Fruit fly (Drosophila melanogaster) whole organism, embryonic: ENCODE measurements around the gene Cyp4g15.

Source experiments
- Blimp-1 ChIP-seq: fragments of 200-800 bp; sonication (Bioruptor generic); optimal IDR thresholded peaks from 3 replicates; lab custom pipeline; 2018; ENCODE audit warnings: missing biosample characterization, missing genetic modification characterization, mild to moderate bottlenecking, moderate library complexity, missing genetic modification reagents
- Bteb2 ChIP-seq: fragments of 200-800 bp; sonication (Bioruptor generic); optimal IDR thresholded peaks from 2 replicates; lab custom pipeline; 2016; ENCODE audit warnings: missing biosample characterization, missing genetic modification characterization
- CG10959 ChIP-seq: fragments of 200-800 bp; sonication (Bioruptor generic); IDR thresholded peaks from 2 replicates; pipeline ENCODE4 v1.3.6; 2022; ENCODE audit warnings: missing biosample characterization, missing genetic modification characterization
- CG11247 ChIP-seq: fragments of 200-800 bp; sonication (Bioruptor generic); IDR thresholded peaks from 2 replicates; pipeline ENCODE4 v1.3.6; 2022; ENCODE audit warnings: missing biosample characterization, missing genetic modification characterization
- CG12659 ChIP-seq: fragments of 200-800 bp; sonication (Bioruptor generic); optimal IDR thresholded peaks from 3 replicates; lab custom pipeline; 2017; ENCODE audit warnings: mild to moderate bottlenecking, missing biosample characterization, missing genetic modification reagents, missing genetic modification characterization
- CG15269 ChIP-seq: fragments of 200-800 bp; sonication (Bioruptor generic); optimal IDR thresholded peaks from 2 replicates; lab custom pipeline; 2018; ENCODE audit warnings: missing biosample characterization, mild to moderate bottlenecking, missing genetic modification characterization, moderate library complexity
- CG15696 ChIP-seq: fragments of 200-800 bp; sonication (Bioruptor generic); optimal IDR thresholded peaks from 2 replicates; lab custom pipeline; 2019; ENCODE audit warnings: missing biosample characterization, mild to moderate bottlenecking, missing genetic modification characterization, moderate library complexity
- CG1602 ChIP-seq: fragments of 200-800 bp; sonication (Bioruptor generic); optimal IDR thresholded peaks from 3 replicates; lab custom pipeline; 2016; ENCODE audit warnings: missing biosample characterization, missing genetic modification characterization
- CG17361 ChIP-seq: fragments of 200-800 bp; sonication (Bioruptor generic); IDR thresholded peaks from 3 replicates; pipeline ENCODE4 v1.3.6; 2022; ENCODE audit warnings: missing biosample characterization, missing genetic modification characterization
- CG18764 ChIP-seq: fragments of 200-800 bp; sonication (Bioruptor generic); optimal IDR thresholded peaks from 3 replicates; lab custom pipeline; 2016; ENCODE audit warnings: missing biosample characterization, missing genetic modification characterization
- CG2129 ChIP-seq: fragments of 200-800 bp; sonication (Bioruptor generic); IDR thresholded peaks from 2 replicates; pipeline ENCODE4 v1.3.6; 2022; ENCODE audit warnings: missing biosample characterization, missing genetic modification characterization; ENCODE audit not compliant: partially characterized antibody
- CG2678 ChIP-seq: fragments of 200-800 bp; sonication (Bioruptor generic); optimal IDR thresholded peaks from 3 replicates; lab custom pipeline; 2019; ENCODE audit warnings: missing biosample characterization, mild to moderate bottlenecking, missing genetic modification characterization, moderate library complexity
- CG2875 ChIP-seq: fragments of 200-800 bp; sonication (Bioruptor generic); optimal IDR thresholded peaks from 2 replicates; lab custom pipeline; 2017; ENCODE audit warnings: missing biosample characterization, mild to moderate bottlenecking, missing genetic modification characterization, missing genetic modification reagents
- CG32532 ChIP-seq: fragments of 200-800 bp; sonication (Bioruptor generic); IDR thresholded peaks from 2 replicates; pipeline ENCODE4 v1.3.6; 2022; ENCODE audit warnings: missing biosample characterization, missing genetic modification characterization
- CG4360 ChIP-seq: fragments of 200-800 bp; sonication (Bioruptor generic); IDR thresholded peaks from 2 replicates; pipeline ENCODE4 v1.3.6; 2022; ENCODE audit warnings: missing biosample characterization, missing genetic modification characterization
- CG6272 ChIP-seq: fragments of 200-800 bp; sonication (Bioruptor generic); IDR thresholded peaks from 2 replicates; pipeline ENCODE4 v1.3.6; 2022; ENCODE audit warnings: missing biosample characterization, missing genetic modification characterization
- CG6791 ChIP-seq: fragments of 200-800 bp; sonication (Bioruptor generic); IDR thresholded peaks from 3 replicates; pipeline ENCODE4 v1.3.6; 2022; ENCODE audit warnings: missing biosample characterization, missing genetic modification characterization; ENCODE audit not compliant: partially characterized antibody
- CG7357 ChIP-seq: fragments of 200-800 bp; sonication (Bioruptor generic); IDR thresholded peaks from 3 replicates; pipeline ENCODE4 v1.3.6; 2022; ENCODE audit warnings: missing biosample characterization, missing genetic modification characterization
- CG7963 ChIP-seq: fragments of 200-800 bp; sonication (Bioruptor generic); IDR thresholded peaks from 3 replicates; pipeline ENCODE4 v1.3.6; 2022; ENCODE audit warnings: missing biosample characterization, missing genetic modification characterization; ENCODE audit not compliant: partially characterized antibody
- CG9727 ChIP-seq: fragments of 200-800 bp; sonication (Bioruptor generic); optimal IDR thresholded peaks from 3 replicates; lab custom pipeline; 2017; ENCODE audit warnings: missing biosample characterization, mild to moderate bottlenecking, missing genetic modification characterization
- CoRest ChIP-seq: fragments of 200-800 bp; sonication (Bioruptor generic); optimal IDR thresholded peaks from 3 replicates; lab custom pipeline; 2018; ENCODE audit warnings: missing biosample characterization, mild to moderate bottlenecking, missing genetic modification characterization, moderate library complexity
- Drgx ChIP-seq: fragments of 200-800 bp; sonication (Bioruptor generic); IDR thresholded peaks from 2 replicates; pipeline ENCODE4 v1.3.6; 2022; ENCODE audit warnings: missing biosample characterization, missing genetic modification characterization
- E2f2 ChIP-seq: fragments of 200-800 bp; sonication (Bioruptor generic); IDR thresholded peaks from 2 replicates; pipeline ENCODE4 v1.3.6; 2022; ENCODE audit warnings: missing biosample characterization, missing genetic modification characterization
- Gsc ChIP-seq: fragments of 200-800 bp; sonication (Bioruptor generic); IDR thresholded peaks from 2 replicates; pipeline ENCODE4 v1.3.6; 2022; ENCODE audit warnings: missing biosample characterization, missing genetic modification characterization
- Hr51 ChIP-seq, 2 experiments: fragments of 200-800 bp; sonication (Bioruptor generic); optimal IDR thresholded peaks; 2 replicates in 1 of 2; 3 replicates in 1 of 2; lab custom pipeline; 2016 to 2018; ENCODE audit warnings: missing biosample characterization in 2 of 2, missing genetic modification characterization in 2 of 2, mild to moderate bottlenecking in 1 of 2, moderate library complexity in 1 of 2
- Oli ChIP-seq: fragments of 200-800 bp; sonication (Bioruptor generic); optimal IDR thresholded peaks from 2 replicates; lab custom pipeline; 2018; ENCODE audit warnings: missing biosample characterization, mild to moderate bottlenecking, missing genetic modification characterization, moderate library complexity
- PHDP ChIP-seq: fragments of 200-800 bp; sonication (Bioruptor generic); optimal IDR thresholded peaks from 3 replicates; lab custom pipeline; 2018; ENCODE audit warnings: missing biosample characterization, mild to moderate bottlenecking, missing genetic modification characterization, moderate library complexity
- Rfx ChIP-seq: fragments of 200-800 bp; sonication (Bioruptor generic); IDR thresholded peaks from 2 replicates; pipeline ENCODE4 v1.3.6; 2022; ENCODE audit warnings: missing biosample characterization, missing genetic modification characterization
- Six4 ChIP-seq: fragments of 200-800 bp; sonication (Bioruptor generic); optimal IDR thresholded peaks from 2 replicates; lab custom pipeline; 2016; ENCODE audit warnings: missing biosample characterization, missing genetic modification characterization
- Vsx1 ChIP-seq: fragments of 200-800 bp; sonication (Bioruptor generic); optimal IDR thresholded peaks from 2 replicates; lab custom pipeline; 2017; ENCODE audit warnings: missing biosample characterization, mild to moderate bottlenecking, missing genetic modification characterization, missing genetic modification reagents
- Xbp1 ChIP-seq: fragments of 200-800 bp; sonication (Bioruptor generic); optimal IDR thresholded peaks from 3 replicates; lab custom pipeline; 2016; ENCODE audit warnings: missing biosample characterization, mild to moderate bottlenecking, missing genetic modification characterization
- ara ChIP-seq: fragments of 200-800 bp; sonication (Bioruptor generic); IDR thresholded peaks from 2 replicates; pipeline ENCODE4 v1.3.6; 2022; ENCODE audit warnings: missing biosample characterization, missing genetic modification characterization
- bab2 ChIP-seq: fragments of 200-800 bp; sonication (Bioruptor generic); optimal IDR thresholded peaks from 2 replicates; lab custom pipeline; 2016; ENCODE audit warnings: missing biosample characterization, missing genetic modification characterization
- eyg ChIP-seq: fragments of 200-800 bp; sonication (Bioruptor generic); optimal IDR thresholded peaks from 3 replicates; lab custom pipeline; 2016; ENCODE audit warnings: missing biosample characterization, missing genetic modification characterization
- gro ChIP-seq: fragments of 200-800 bp; sonication (Bioruptor generic); optimal IDR thresholded peaks from 2 replicates; lab custom pipeline; 2016; ENCODE audit warnings: missing biosample characterization, missing genetic modification characterization
- kay ChIP-seq: fragments of 200-800 bp; sonication (Bioruptor generic); optimal IDR thresholded peaks from 2 replicates; lab custom pipeline; 2016; ENCODE audit warnings: missing biosample characterization, missing genetic modification characterization
- klu ChIP-seq: fragments of 200-800 bp; sonication (Bioruptor generic); IDR thresholded peaks from 2 replicates; pipeline ENCODE4 v1.3.6; 2022; ENCODE audit warnings: missing biosample characterization, missing genetic modification characterization
- lab ChIP-seq: fragments of 200-800 bp; sonication (Bioruptor generic); optimal IDR thresholded peaks from 3 replicates; lab custom pipeline; 2017; ENCODE audit warnings: missing biosample characterization, missing genetic modification characterization, mild to moderate bottlenecking, moderate library complexity, missing genetic modification reagents
- lilli ChIP-seq: fragments of 200-800 bp; sonication (Bioruptor generic); optimal IDR thresholded peaks from 3 replicates; lab custom pipeline; 2016; ENCODE audit warnings: missing biosample characterization, missing genetic modification characterization
- luna ChIP-seq: fragments of 200-800 bp; sonication (Bioruptor generic); optimal IDR thresholded peaks from 2 replicates; lab custom pipeline; 2016; ENCODE audit warnings: missing biosample characterization, missing genetic modification characterization
- mld ChIP-seq: fragments of 200-800 bp; sonication (Bioruptor generic); IDR thresholded peaks from 3 replicates; pipeline ENCODE4 v1.3.6; 2022; ENCODE audit warnings: missing biosample characterization, missing genetic modification characterization; ENCODE audit not compliant: partially characterized antibody
- nerfin-1 ChIP-seq: fragments of 200-800 bp; sonication (Bioruptor generic); optimal IDR thresholded peaks from 3 replicates; lab custom pipeline; 2019; ENCODE audit warnings: missing biosample characterization, mild to moderate bottlenecking, missing genetic modification characterization, moderate library complexity
- pfk ChIP-seq: fragments of 200-800 bp; sonication (Bioruptor generic); optimal IDR thresholded peaks from 2 replicates; lab custom pipeline; 2018; ENCODE audit warnings: missing biosample characterization, mild to moderate bottlenecking, missing genetic modification characterization, moderate library complexity
- run ChIP-seq: fragments of 200-800 bp; sonication (Bioruptor generic); optimal IDR thresholded peaks from 3 replicates; lab custom pipeline; 2018; ENCODE audit warnings: missing biosample characterization, mild to moderate bottlenecking, missing genetic modification characterization
- salm ChIP-seq: fragments of 200-800 bp; sonication (Bioruptor generic); optimal IDR thresholded peaks from 2 replicates; lab custom pipeline; 2018; ENCODE audit warnings: missing biosample characterization, mild to moderate bottlenecking, missing genetic modification characterization
- slp2 ChIP-seq: fragments of 200-800 bp; sonication (Bioruptor generic); optimal IDR thresholded peaks from 2 replicates; lab custom pipeline; 2016; ENCODE audit warnings: missing biosample characterization, missing genetic modification characterization
- sqz ChIP-seq: fragments of 200-800 bp; sonication (Bioruptor generic); optimal IDR thresholded peaks from 3 replicates; lab custom pipeline; 2018; ENCODE audit warnings: missing biosample characterization, mild to moderate bottlenecking, missing genetic modification characterization
- tap ChIP-seq: fragments of 200-800 bp; optimal IDR thresholded peaks from 3 replicates; lab custom pipeline; 2019; ENCODE audit warnings: missing biosample characterization, mild to moderate bottlenecking, missing genetic modification characterization, moderate library complexity
- twi ChIP-seq: fragments of 200-800 bp; optimal IDR thresholded peaks from 2 replicates; lab custom pipeline; 2019; ENCODE audit warnings: missing biosample characterization, mild to moderate bottlenecking, missing genetic modification characterization, moderate library complexity
- wdn ChIP-seq: fragments of 200-800 bp; sonication (Bioruptor generic); IDR thresholded peaks from 2 replicates; pipeline ENCODE4 v1.3.6; 2022; ENCODE audit warnings: missing biosample characterization, missing genetic modification characterization

Cyp4g15 gene

DNA sequence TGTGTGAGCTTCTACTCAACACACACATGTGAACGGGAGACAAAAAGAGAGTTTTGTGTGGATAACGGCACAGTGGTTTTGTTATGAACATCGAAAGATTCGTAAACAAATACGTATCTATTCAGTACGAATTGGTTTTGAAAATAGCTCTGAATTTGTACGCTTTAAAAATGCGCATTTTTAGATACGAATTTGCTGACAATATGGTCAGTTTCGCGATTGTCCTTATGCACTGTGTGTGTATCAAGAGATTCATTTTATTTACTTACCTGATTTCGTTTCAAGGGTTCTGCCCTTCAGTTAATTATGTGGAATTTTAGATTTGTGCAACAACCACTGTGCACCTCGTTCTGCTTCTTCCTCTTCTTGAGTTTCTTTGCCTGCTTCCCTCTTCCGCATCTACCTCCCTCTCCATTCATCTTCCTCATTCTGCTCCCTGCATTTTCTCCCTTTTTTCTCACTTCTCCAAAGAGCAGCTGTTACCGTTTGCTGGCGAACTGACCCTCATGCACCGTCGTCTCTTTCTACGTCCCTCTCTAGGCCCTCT lies 17.9 kb downstream of the Cyp4g15 start (continued):
- TF ChIP-seq Vsx1 (GFP tag; lab: Kevin White, UChicago) (peak; percentile 36), CG17361 (GFP tag; lab: Robert Waterston, UW) (peak; percentile 90), CG11247 (GFP tag; lab: Robert Waterston, UW) (no peak), CG2875 (peak; percentile 80), pfk (no peak), gro (GFP tag; lab: Kevin White, UChicago) (no peak), E2f2 (GFP tag; lab: Robert Waterston, UW) (no peak; the same call in 1 of the 2 replicates), eyg (no peak), CoRest (tag; lab: Kevin White, UChicago) (peak; percentile 82), mld (GFP tag; lab: Robert Waterston, UW) (no peak), tap (tag; lab: Kevin White, UChicago) (peak; percentile 57), Oli (peak; percentile 77), CG15269 (tag; lab: Kevin White, UChicago) (peak; percentile 36), ara (GFP tag; lab: Robert Waterston, UW) (peak; percentile 74), CG10959 (GFP tag; lab: Robert Waterston, UW) (peak; percentile 59), lilli (GFP tag; lab: Kevin White, UChicago) (peak; percentile 62), run (tag; lab: Kevin White, UChicago) (peak; percentile 37), slp2 (peak; percentile 70), Bteb2 (peak; percentile 44), CG12659 (GFP tag; lab: Kevin White, UChicago) (peak; percentile 52), sqz (GFP tag; lab: Kevin White, UChicago) (peak; percentile 54), Drgx (peak; percentile 75), Hr51 (GFP tag; optimal IDR thresholded peaks at IDR 0.05; lab: Kevin White, UChicago) (peak; percentile 19 to 49), CG2129 (GFP tag; lab: Robert Waterston, UW) (no peak), CG18764 (GFP tag; lab: Kevin White, UChicago) (peak; percentile 56), luna (GFP tag; lab: Kevin White, UChicago) (no peak), lab (peak; percentile 62), CG1602 (GFP tag; lab: Kevin White, UChicago) (peak; percentile 70), CG4360 (no peak), klu (GFP tag; lab: Robert Waterston, UW) (peak; percentile 31; the same call in 1 of the 2 replicates), Rfx (GFP tag; lab: Robert Waterston, UW) (peak; percentile 41), Gsc (no peak; the same call in 1 of the 2 replicates), CG32532 (GFP tag; lab: Robert Waterston, UW) (no peak), nerfin-1 (tag; lab: Kevin White, UChicago) (peak; percentile 84), CG2678 (peak; percentile 79), kay (GFP tag; lab: Kevin White, UChicago) (peak; percentile 33), CG15696 (tag; lab: Kevin White, UChicago) (peak; percentile 78), twi (tag; lab: Kevin White, UChicago) (peak; percentile 68), Xbp1 (GFP tag; lab: Kevin White, UChicago) (peak; percentile 70), CG7357 (no peak), CG6791 (GFP tag; lab: Robert Waterston, UW) (no peak), wdn (GFP tag; lab: Robert Waterston, UW) (no peak), CG9727 (GFP tag; lab: Kevin White, UChicago) (peak; percentile 87), CG6272 (no peak), Six4 (GFP tag; lab: Kevin White, UChicago) (peak; percentile 60), bab2 (GFP tag; lab: Kevin White, UChicago) (peak; percentile 52), Blimp-1 (GFP tag; lab: Kevin White, UChicago) (peak; percentile 81), CG7963 (GFP tag; lab: Robert Waterston, UW) (no peak), PHDP (tag; lab: Kevin White, UChicago) (peak; percentile 71), salm (tag; lab: Kevin White, UChicago) (peak; percentile 43)
